Fruit fly (Drosophila melanogaster): Measurements from ENCODE around the gene CG8813.

The CG8813 gene

DNA sequence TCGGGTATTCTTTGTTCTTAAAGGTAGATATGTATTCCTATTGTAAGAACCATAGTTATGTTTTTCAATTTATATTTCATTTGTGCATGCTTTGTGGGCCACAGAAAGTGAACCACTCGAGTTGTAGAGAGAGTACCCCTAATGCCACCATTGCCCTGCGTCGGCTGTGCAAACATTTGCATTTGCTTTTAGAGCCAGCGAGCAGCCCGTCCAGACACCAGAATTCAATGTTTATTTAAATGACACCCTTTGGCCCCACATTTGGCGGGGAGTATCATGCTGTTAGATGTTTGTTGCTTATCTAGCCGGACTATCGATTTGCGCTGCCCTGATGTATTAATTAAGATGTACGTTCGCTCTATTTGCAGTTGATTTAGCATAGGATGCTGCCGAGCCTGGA lies 4.9 kb upstream of the CG8813 start (continued):
- TF ChIP-seq sim (GFP tag; IDR thresholded peaks at IDR 0.05) (no peak), nmo (GFP tag; optimal IDR thresholded peaks at IDR 0.05) (no peak), unc-4 (GFP tag; IDR thresholded peaks at IDR 0.05; ENCODE audit: partially characterized antibody) (no peak), CG8388 (GFP tag; optimal IDR thresholded peaks at IDR 0.05) (no peak), Nf-YB (GFP tag; optimal IDR thresholded peaks at IDR 0.05) (no peak), Nf-YA (GFP tag; IDR thresholded peaks at IDR 0.05) (no peak), Chrac-16 (GFP tag; optimal IDR thresholded peaks at IDR 0.05) (no peak), mld (GFP tag; IDR thresholded peaks at IDR 0.05; ENCODE audit: partially characterized antibody) (no peak), fru (optimal IDR thresholded peaks at IDR 0.05) (no peak), Blimp-1 (GFP tag; optimal IDR thresholded peaks at IDR 0.05) (peak; percentile 32), Awh (GFP tag; IDR thresholded peaks at IDR 0.05) (peak; percentile 24; the same call in 1 of the 2 replicates), CG9437 (GFP tag; optimal IDR thresholded peaks at IDR 0.05) (no peak), crol (GFP tag; IDR thresholded peaks at IDR 0.05) (no peak), Taf1 (GFP tag; IDR thresholded peaks at IDR 0.05) (no peak), h (optimal IDR thresholded peaks at IDR 0.05) (no peak), CG13287 (GFP tag; IDR thresholded peaks at IDR 0.05; ENCODE audit: partially characterized antibody) (no peak), Camta (GFP tag; optimal IDR thresholded peaks at IDR 0.05) (no peak), pfk (GFP tag; optimal IDR thresholded peaks at IDR 0.05) (no peak), hb (GFP tag; IDR thresholded peaks at IDR 0.05; ENCODE audit: partially characterized antibody) (no peak), knrl (GFP tag; IDR thresholded peaks at IDR 0.05; ENCODE audit: partially characterized antibody) (no peak), Sox102F (GFP tag; optimal IDR thresholded peaks at IDR 0.05) (no peak), Bteb2 (GFP tag; optimal IDR thresholded peaks at IDR 0.05) (no peak), NFAT (GFP tag; IDR thresholded peaks at IDR 0.05) (no peak), CG34422 (GFP tag; IDR thresholded peaks at IDR 0.05) (no peak), CG1024 (GFP tag; IDR thresholded peaks at IDR 0.05) (peak; percentile 67; the same call in 1 of the 2 replicates), Scr (GFP tag; IDR thresholded peaks at IDR 0.05; ENCODE audit: partially characterized antibody) (no peak), dimm (GFP tag; IDR thresholded peaks at IDR 0.05) (no peak), CG10959 (GFP tag; IDR thresholded peaks at IDR 0.05) (no peak), Eip74EF (GFP tag; optimal IDR thresholded peaks at IDR 0.05) (no peak), br (optimal IDR thresholded peaks at IDR 0.05) (no peak), CG12071 (GFP tag; optimal IDR thresholded peaks at IDR 0.05) (peak; percentile 59), PHDP (tag; optimal IDR thresholded peaks at IDR 0.05) (peak; percentile 24), CG9609 (GFP tag; optimal IDR thresholded peaks at IDR 0.05) (no peak), Pdp1 (GFP tag; optimal IDR thresholded peaks at IDR 0.05) (no peak), Oli (tag; optimal IDR thresholded peaks at IDR 0.05) (no peak), trh (GFP tag; optimal IDR thresholded peaks at IDR 0.05) (no peak), slou (GFP tag; optimal IDR thresholded peaks at IDR 0.05) (no peak), stwl (tag; optimal IDR thresholded peaks at IDR 0.05) (no peak), CG8359 (GFP tag; optimal IDR thresholded peaks at IDR 0.05; ENCODE audit: borderline replicate concordance) (no peak), Nf-YC (tag; optimal IDR thresholded peaks at IDR 0.05) (no peak), ssp (GFP tag; IDR thresholded peaks at IDR 0.05) (no peak), CG11560 (tag; IDR thresholded peaks at IDR 0.05) (no peak), Atf-2 (GFP tag; optimal IDR thresholded peaks at IDR 0.05) (no peak), CG8089 (GFP tag; optimal IDR thresholded peaks at IDR 0.05) (no peak), CG1233 (GFP tag; optimal IDR thresholded peaks at IDR 0.05) (peak; percentile 30), lab (GFP tag; optimal IDR thresholded peaks at IDR 0.05) (peak; percentile 70), Adf1 (GFP tag; IDR thresholded peaks at IDR 0.05) (no peak), Hsf (GFP tag; optimal IDR thresholded peaks at IDR 0.05) (no peak), ERR (GFP tag; optimal IDR thresholded peaks at IDR 0.05) (no peak), dysf (GFP tag; IDR thresholded peaks at IDR 0.05) (0 out of 3 replicates have a peak, but pooled peaks have one; percentile 6), onecut (GFP tag; IDR thresholded peaks at IDR 0.05) (peak; percentile 42; the same call in 1 of the 2 replicates), pum (GFP tag; optimal IDR thresholded peaks at IDR 0.05) (no peak)
